Fruit fly (Drosophila melanogaster) whole organism, embryonic: ENCODE results near the gene CG43797.

Source experiments
- Adf1 ChIP-seq: fragments of 200-800 bp; sonication (Bioruptor generic); IDR thresholded peaks from 2 replicates; pipeline ENCODE4 v1.3.6; 2022; ENCODE audit warnings: missing biosample characterization, missing genetic modification characterization
- Atf6 ChIP-seq: fragments of 200-800 bp; sonication (Bioruptor generic); IDR thresholded peaks from 2 replicates; pipeline ENCODE4 v1.3.6; 2022; ENCODE audit warnings: missing biosample characterization, missing genetic modification characterization
- CG10321 ChIP-seq: fragments of 200-800 bp; sonication (Bioruptor generic); IDR thresholded peaks from 2 replicates; pipeline ENCODE4 v1.3.6; 2022; ENCODE audit warnings: missing biosample characterization, missing genetic modification characterization
- CG11560 ChIP-seq: fragments of 200-800 bp; sonication (Bioruptor generic); IDR thresholded peaks from 3 replicates; pipeline ENCODE4 v1.3.6; 2022; ENCODE audit warnings: missing biosample characterization, missing genetic modification characterization
- CG12071 ChIP-seq: fragments of 200-800 bp; sonication (Bioruptor generic); optimal IDR thresholded peaks from 3 replicates; lab custom pipeline; 2018; ENCODE audit warnings: missing biosample characterization, mild to moderate bottlenecking, missing genetic modification characterization
- CG1529 ChIP-seq: fragments of 200-800 bp; sonication (Bioruptor generic); optimal IDR thresholded peaks from 3 replicates; lab custom pipeline; 2018; ENCODE audit warnings: missing biosample characterization, missing genetic modification characterization
- CG15696 ChIP-seq: fragments of 200-800 bp; sonication (Bioruptor generic); optimal IDR thresholded peaks from 2 replicates; lab custom pipeline; 2019; ENCODE audit warnings: missing biosample characterization, mild to moderate bottlenecking, missing genetic modification characterization, moderate library complexity
- CG1603 ChIP-seq: fragments of 200-800 bp; sonication (Bioruptor generic); optimal IDR thresholded peaks from 2 replicates; lab custom pipeline; 2019; ENCODE audit warnings: missing biosample characterization, mild to moderate bottlenecking, missing genetic modification characterization, moderate library complexity
- CG16813 ChIP-seq: fragments of 200-800 bp; sonication (Bioruptor generic); IDR thresholded peaks from 3 replicates; pipeline ENCODE4 v1.3.6; 2022; ENCODE audit warnings: missing biosample characterization, missing genetic modification characterization; ENCODE audit not compliant: partially characterized antibody
- CG17568 ChIP-seq: fragments of 200-800 bp; sonication (Bioruptor generic); optimal IDR thresholded peaks from 2 replicates; lab custom pipeline; 2018; ENCODE audit warnings: missing biosample characterization, mild to moderate bottlenecking, missing genetic modification characterization, moderate library complexity
- CG18262 ChIP-seq: fragments of 200-800 bp; optimal IDR thresholded peaks from 3 replicates; lab custom pipeline; 2019; ENCODE audit warnings: missing biosample characterization, mild to moderate bottlenecking, missing genetic modification characterization, moderate library complexity
- CG2120 ChIP-seq: fragments of 200-800 bp; sonication (Bioruptor generic); optimal IDR thresholded peaks from 3 replicates; lab custom pipeline; 2016; ENCODE audit warnings: missing biosample characterization, missing genetic modification characterization
- CG30403 ChIP-seq: fragments of 200-800 bp; sonication (Bioruptor generic); optimal IDR thresholded peaks from 3 replicates; lab custom pipeline; 2016; ENCODE audit warnings: missing biosample characterization, missing genetic modification characterization
- CG34376 ChIP-seq: fragments of 200-800 bp; sonication (Bioruptor generic); optimal IDR thresholded peaks from 2 replicates; lab custom pipeline; 2018; ENCODE audit warnings: missing biosample characterization, mild to moderate bottlenecking, missing genetic modification characterization
- CG4328 ChIP-seq: fragments of 200-800 bp; sonication (Bioruptor generic); optimal IDR thresholded peaks from 3 replicates; lab custom pipeline; 2017; ENCODE audit warnings: missing biosample characterization, missing genetic modification reagents, missing genetic modification characterization
- CG4730 ChIP-seq: fragments of 200-800 bp; sonication (Bioruptor generic); IDR thresholded peaks from 2 replicates; pipeline ENCODE4 v1.3.6; 2022; ENCODE audit warnings: missing biosample characterization, missing genetic modification characterization
- CG6654 ChIP-seq: fragments of 200-800 bp; sonication (Bioruptor generic); optimal IDR thresholded peaks from 2 replicates; lab custom pipeline; 2017; ENCODE audit warnings: missing biosample characterization, mild to moderate bottlenecking, missing genetic modification characterization
- CG7372 ChIP-seq: fragments of 200-800 bp; sonication (Bioruptor generic); IDR thresholded peaks from 2 replicates; pipeline ENCODE4 v1.3.6; 2022; ENCODE audit warnings: missing biosample characterization, missing genetic modification characterization
- CG7786 ChIP-seq: fragments of 200-800 bp; sonication (Bioruptor generic); optimal IDR thresholded peaks from 2 replicates; lab custom pipeline; 2016; ENCODE audit warnings: missing biosample characterization, missing genetic modification characterization
- CG8290 ChIP-seq, 3 experiments: fragments of 200-800 bp; sonication (Bioruptor generic); optimal IDR thresholded peaks; 2 replicates each; lab custom pipeline; 2016 to 2019; ENCODE audit warnings: missing biosample characterization in 3 of 3, missing genetic modification characterization in 3 of 3, mild to moderate bottlenecking in 2 of 3, moderate library complexity in 1 of 3
- Hmr ChIP-seq: fragments of 200-800 bp; sonication (Bioruptor generic); optimal IDR thresholded peaks from 3 replicates; lab custom pipeline; 2017; ENCODE audit warnings: mild to moderate bottlenecking, missing biosample characterization, missing genetic modification reagents, missing genetic modification characterization
- Lim3 ChIP-seq: fragments of 200-800 bp; sonication (Bioruptor generic); IDR thresholded peaks from 2 replicates; pipeline ENCODE4 v1.3.6; 2022; ENCODE audit warnings: missing biosample characterization, missing genetic modification characterization
- NC2α ChIP-seq: fragments of 200-800 bp; sonication (Bioruptor generic); optimal IDR thresholded peaks from 2 replicates; lab custom pipeline; 2016; ENCODE audit warnings: missing biosample characterization, missing genetic modification characterization
- NC2β ChIP-seq: fragments of 200-800 bp; sonication (Bioruptor generic); optimal IDR thresholded peaks from 2 replicates; lab custom pipeline; 2016; ENCODE audit warnings: missing biosample characterization, missing genetic modification characterization
- NK7.1 ChIP-seq: fragments of 200-800 bp; sonication (Bioruptor generic); optimal IDR thresholded peaks from 3 replicates; lab custom pipeline; 2016; ENCODE audit warnings: missing biosample characterization, missing genetic modification characterization
- Pdp1 ChIP-seq, 2 experiments: fragments of 200-800 bp; sonication (Bioruptor generic); optimal IDR thresholded peaks; 3 replicates each; lab custom pipeline; 2016; ENCODE audit warnings: missing biosample characterization in 2 of 2, missing genetic modification characterization in 2 of 2, mild to moderate bottlenecking in 1 of 2, moderate library complexity in 1 of 2
- bbx ChIP-seq: fragments of 200-800 bp; sonication (Bioruptor generic); IDR thresholded peaks from 2 replicates; pipeline ENCODE4 v1.3.6; 2022; ENCODE audit warnings: missing biosample characterization, missing genetic modification characterization; ENCODE audit not compliant: partially characterized antibody
- chif ChIP-seq, 2 experiments: fragments of 200-800 bp; sonication (Bioruptor generic); optimal IDR thresholded peaks; 3 replicates each; lab custom pipeline; 2016; ENCODE audit warnings: missing biosample characterization in 2 of 2, missing genetic modification characterization in 2 of 2
- dmrt99B ChIP-seq: fragments of 200-800 bp; sonication (Bioruptor generic); optimal IDR thresholded peaks from 2 replicates; lab custom pipeline; 2018; ENCODE audit warnings: missing biosample characterization, mild to moderate bottlenecking, missing genetic modification characterization, moderate library complexity
- en ChIP-seq: fragments of 200-800 bp; sonication (Bioruptor generic); optimal IDR thresholded peaks from 2 replicates; lab custom pipeline; 2016; ENCODE audit warnings: missing biosample characterization, missing genetic modification characterization
- gcm ChIP-seq: fragments of 200-800 bp; sonication (Bioruptor generic); optimal IDR thresholded peaks from 2 replicates; lab custom pipeline; 2019; ENCODE audit warnings: missing biosample characterization, mild to moderate bottlenecking, missing genetic modification characterization, moderate library complexity
- insv ChIP-seq, 2 experiments: fragments of 200-800 bp; sonication (Bioruptor generic); optimal IDR thresholded peaks; 3 replicates each; lab custom pipeline; 2016 to 2018; ENCODE audit warnings: missing biosample characterization in 2 of 2, missing genetic modification characterization in 2 of 2
- jumu ChIP-seq: fragments of 200-800 bp; sonication (Bioruptor generic); optimal IDR thresholded peaks from 3 replicates; lab custom pipeline; 2016; ENCODE audit warnings: missing biosample characterization, missing genetic modification characterization
- nau ChIP-seq: fragments of 200-800 bp; sonication (Bioruptor generic); optimal IDR thresholded peaks from 3 replicates; lab custom pipeline; 2017; ENCODE audit warnings: missing biosample characterization, mild to moderate bottlenecking, missing genetic modification characterization, missing genetic modification reagents
- nom ChIP-seq: fragments of 200-800 bp; sonication (Bioruptor generic); optimal IDR thresholded peaks from 2 replicates; lab custom pipeline; 2017; ENCODE audit warnings: missing biosample characterization, missing genetic modification characterization, mild to moderate bottlenecking, moderate library complexity, missing genetic modification reagents
- org-1 ChIP-seq: fragments of 200-800 bp; sonication (Bioruptor generic); optimal IDR thresholded peaks from 2 replicates; lab custom pipeline; 2017; ENCODE audit warnings: missing biosample characterization, missing genetic modification characterization
- pan ChIP-seq, 4 experiments: fragments of >200 bp in 3 of 4; fragments of 200-800 bp in 1 of 4; sonication (Bioruptor generic) in 1 of 4; optimal IDR thresholded peaks in 3 of 4; IDR thresholded peaks in 1 of 4; 2 replicates each; pipeline versions ENCODE4 v1.3.6 to Lab custom; 2017 to 2022; ENCODE audit warnings: missing biosample characterization in 2 of 4, missing genetic modification characterization in 2 of 4, mixed read lengths in 1 of 4
- pzg ChIP-seq: fragments of 200-800 bp; sonication (Bioruptor generic); optimal IDR thresholded peaks from 3 replicates; lab custom pipeline; 2018; ENCODE audit warnings: missing biosample characterization, mild to moderate bottlenecking, missing genetic modification characterization, moderate library complexity
- scrt ChIP-seq: fragments of 200-800 bp; sonication (Bioruptor generic); optimal IDR thresholded peaks from 2 replicates; lab custom pipeline; 2018; ENCODE audit warnings: missing biosample characterization, mild to moderate bottlenecking, missing genetic modification characterization, moderate library complexity
- sens ChIP-seq: fragments of 200-800 bp; sonication (Bioruptor generic); peaks from one replicate; lab custom pipeline; 2016; ENCODE audit warnings: missing biosample characterization, missing genetic modification characterization
- sens-2 ChIP-seq: fragments of 200-800 bp; sonication (Bioruptor generic); IDR thresholded peaks from 2 replicates; pipeline ENCODE4 v1.3.6; 2022; ENCODE audit warnings: missing biosample characterization, missing genetic modification characterization
- slp2 ChIP-seq: fragments of 200-800 bp; sonication (Bioruptor generic); optimal IDR thresholded peaks from 2 replicates; lab custom pipeline; 2016; ENCODE audit warnings: missing biosample characterization, missing genetic modification characterization
- sr ChIP-seq: fragments of 200-800 bp; sonication (Bioruptor generic); IDR thresholded peaks from 3 replicates; pipeline ENCODE4 v1.3.6; 2022; ENCODE audit warnings: missing biosample characterization, missing genetic modification characterization
- stwl ChIP-seq: fragments of 200-800 bp; sonication (Bioruptor generic); optimal IDR thresholded peaks from 3 replicates; lab custom pipeline; 2018; ENCODE audit warnings: missing biosample characterization, mild to moderate bottlenecking, missing genetic modification characterization, moderate library complexity
- tll ChIP-seq, 2 experiments: fragments of 200-800 bp in 1 of 2; fragments of >200 bp in 1 of 2; sonication (Bioruptor generic) in 1 of 2; optimal IDR thresholded peaks; 2 replicates each; lab custom pipeline; 2017 to 2019; ENCODE audit warnings: missing biosample characterization in 2 of 2, missing genetic modification characterization in 2 of 2, mild to moderate bottlenecking in 1 of 2, moderate library complexity in 1 of 2
- tup ChIP-seq: fragments of 200-800 bp; sonication (Bioruptor generic); optimal IDR thresholded peaks from 2 replicates; lab custom pipeline; 2016; ENCODE audit warnings: missing biosample characterization, mild to moderate bottlenecking, missing genetic modification characterization, moderate library complexity
- usp ChIP-seq: fragments of >200 bp; optimal IDR thresholded peaks from 2 replicates; lab custom pipeline; 2017; ENCODE audit warnings: missing biosample characterization, missing genetic modification characterization

Gene CG43797

DNA sequence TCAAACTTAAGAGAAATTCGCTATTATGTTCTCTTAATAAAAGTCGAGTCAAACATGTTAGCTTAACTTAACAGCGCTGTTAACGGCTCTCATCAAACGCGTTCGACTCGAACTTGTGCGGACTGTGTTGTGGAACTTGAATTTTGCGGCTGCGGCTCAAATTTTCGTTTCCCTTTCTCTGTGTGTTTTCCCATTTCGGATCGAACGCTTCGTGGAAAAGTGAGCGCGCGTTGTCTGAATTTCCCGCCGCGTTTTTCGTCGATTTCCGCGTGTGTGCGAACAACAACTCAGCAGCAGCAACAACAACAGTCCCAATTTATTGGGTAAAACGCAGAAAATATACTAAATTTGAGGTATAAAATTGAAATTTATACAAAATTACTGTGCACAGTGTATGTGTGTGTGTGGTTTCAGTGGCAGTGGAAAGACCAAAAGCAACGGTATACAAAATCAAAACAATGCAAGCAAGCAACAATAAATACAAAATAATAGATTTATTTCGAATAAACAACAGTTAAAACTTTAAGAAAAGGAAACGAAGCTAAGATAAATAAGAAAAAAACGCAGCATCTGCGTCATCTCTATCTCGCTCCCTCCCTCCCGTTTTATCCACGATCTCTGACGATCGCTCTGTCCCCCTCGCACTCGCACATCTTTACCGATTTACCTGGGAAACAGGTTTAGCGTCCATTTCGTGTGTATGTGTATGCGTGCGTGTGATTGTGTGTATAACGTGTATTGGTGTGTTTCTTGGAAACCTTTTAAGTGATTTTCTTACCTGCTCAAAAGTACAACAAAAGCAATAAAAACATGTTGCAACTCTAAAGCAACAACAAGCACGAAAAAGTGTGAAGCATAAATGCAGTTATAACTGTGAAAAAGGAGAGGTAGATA is 31.6 kb downstream of the CG43797 start, which contains the start of gene ed (continued):
- TF ChIP-seq sr (GFP tag; lab: Robert Waterston, UW) (no peak), CG1603 (peak; percentile 9), nau (GFP tag; lab: Kevin White, UChicago) (peak; percentile 23), jumu (no peak), en (GFP tag; lab: Kevin White, UChicago) (no peak), CG30403 (GFP tag; lab: Kevin White, UChicago) (no peak), tll (GFP tag; optimal IDR thresholded peaks at IDR 0.05; lab: Kevin White, UChicago) (peak in 1 of 2 experiments; percentile 46), gcm (GFP tag; lab: Kevin White, UChicago) (no peak), scrt (GFP tag; lab: Kevin White, UChicago) (peak; percentile 7), pzg (GFP tag; lab: Kevin White, UChicago) (no peak), CG16813 (GFP tag; lab: Robert Waterston, UW) (no peak), slp2 (GFP tag; lab: Kevin White, UChicago) (no peak), Lim3 (GFP tag; lab: Robert Waterston, UW) (no peak), tup (no peak), CG4730 (GFP tag; lab: Robert Waterston, UW) (no peak), Pdp1 (GFP tag; optimal IDR thresholded peaks at IDR 0.05; lab: Kevin White, UChicago) (no peak), CG4328 (GFP tag; lab: Kevin White, UChicago) (no peak), NK7.1 (GFP tag; lab: Kevin White, UChicago) (no peak), sens-2 (no peak), Atf6 (no peak), nom (GFP tag; lab: Kevin White, UChicago) (no peak), CG17568 (peak; percentile 55), CG12071 (GFP tag; lab: Kevin White, UChicago) (no peak), sens (GFP tag; lab: Kevin White, UChicago) (peak; percentile 89), NC2α (GFP tag; lab: Kevin White, UChicago) (no peak), CG7372 (GFP tag; lab: Robert Waterston, UW) (no peak), CG7786 (GFP tag; lab: Kevin White, UChicago) (no peak), CG6654 (no peak), CG18262 (tag; lab: Kevin White, UChicago) (no peak), stwl (tag; lab: Kevin White, UChicago) (no peak), bbx (GFP tag; lab: Robert Waterston, UW) (peak; percentile 12; the same call in 1 of the 2 replicates), CG34376 (GFP tag; lab: Kevin White, UChicago) (no peak), chif (GFP tag; optimal IDR thresholded peaks at IDR 0.05; lab: Kevin White, UChicago) (peak in 1 of 2 experiments; percentile 6), CG2120 (GFP tag; lab: Kevin White, UChicago) (no peak), insv (GFP tag; optimal IDR thresholded peaks at IDR 0.05; lab: Kevin White, UChicago) (peak in 1 of 2 experiments; percentile 6), Adf1 (GFP tag; lab: Robert Waterston, UW) (peak; percentile 30; the same call in 1 of the 2 replicates), org-1 (GFP tag; lab: Kevin White, UChicago) (no peak), CG8290 (GFP tag; optimal IDR thresholded peaks at IDR 0.05; lab: Kevin White, UChicago) (no peak), CG8290 (tag; optimal IDR thresholded peaks at IDR 0.05; lab: Kevin White, UChicago) (peak in 1 of 2 experiments; percentile 38), CG15696 (peak; percentile 33), CG11560 (tag; lab: Robert Waterston, UW) (no peak), pan (optimal IDR thresholded peaks at IDR 0.05; lab: Kevin White, UChicago) (no peak), pan (GFP tag; optimal IDR thresholded peaks at IDR 0.05 in 1 of 2, IDR thresholded peaks at IDR 0.05 in 1 of 2) (no peak), NC2β (no peak), CG1529 (GFP tag; lab: Kevin White, UChicago) (peak; percentile 48), dmrt99B (tag; lab: Kevin White, UChicago) (no peak), CG10321 (peak; percentile 76), usp (no peak), Hmr (GFP tag; lab: Kevin White, UChicago) (peak; percentile 2)
